Worm (Caenorhabditis elegans) whole organism, early embryonic: ENCODE measurements around the gene tam-1.

Experiments
- B0310.2 ChIP-seq: sonication (generic microtip); optimal IDR thresholded peaks from 2 replicates; lab custom pipeline; 2016; ENCODE audit warnings: mild to moderate bottlenecking, missing genetic modification characterization, missing compliant biosample characterization
- F13C5.2 ChIP-seq: sonication (generic microtip); optimal IDR thresholded peaks from 2 replicates; lab custom pipeline; 2017; ENCODE audit warnings: mild to moderate bottlenecking, missing genetic modification characterization, inconsistent platforms, missing compliant biosample characterization
- aly-1 ChIP-seq: sonication (generic microtip); optimal IDR thresholded peaks from 2 replicates; lab custom pipeline; 2016; ENCODE audit warnings: missing genetic modification characterization, missing compliant biosample characterization
- ama-1 ChIP-seq: fragments of 150-350 bp; optimal IDR thresholded peaks from 2 replicates; lab custom pipeline; 2014
- ceh-13 ChIP-seq: fragments of 200-800 bp; sonication (Bioruptor generic); optimal IDR thresholded peaks from 2 replicates; lab custom pipeline; 2018; ENCODE audit warnings: mild to moderate bottlenecking, missing genetic modification characterization, missing compliant biosample characterization
- ceh-36 ChIP-seq: sonication (generic microtip); optimal IDR thresholded peaks from 2 replicates; lab custom pipeline; 2016; ENCODE audit warnings: missing genetic modification characterization, inconsistent platforms, missing compliant biosample characterization
- ets-7 ChIP-seq: sonication (generic microtip); optimal IDR thresholded peaks from 2 replicates; lab custom pipeline; 2016; ENCODE audit warnings: missing genotype, missing genetic modification characterization, missing compliant biosample characterization
- flt-1 ChIP-seq: fragments of 200-800 bp; sonication (Bioruptor generic); IDR thresholded peaks from 2 replicates; pipeline ENCODE4 v1.3.6; 2022; ENCODE audit warnings: missing genetic modification characterization, missing compliant biosample characterization
- hmbx-1 ChIP-seq: sonication (generic microtip); optimal IDR thresholded peaks from 2 replicates; lab custom pipeline; 2016; ENCODE audit warnings: mild to moderate bottlenecking, missing genetic modification characterization, missing compliant biosample characterization
- hmg-4 ChIP-seq: fragments of 200-800 bp; sonication (Bioruptor generic); optimal IDR thresholded peaks from 2 replicates; lab custom pipeline; 2018; ENCODE audit warnings: mild to moderate bottlenecking, missing genetic modification characterization, missing compliant biosample characterization
- hnd-1 ChIP-seq: sonication (generic microtip); optimal IDR thresholded peaks from 2 replicates; lab custom pipeline; 2016; ENCODE audit warnings: missing genetic modification characterization, missing compliant biosample characterization
- pes-1 ChIP-seq: fragments of 200-800 bp; sonication (Bioruptor generic); IDR thresholded peaks from 2 replicates; pipeline ENCODE4 v1.3.6; 2022; ENCODE audit warnings: missing genetic modification reagents, missing genetic modification characterization, missing compliant biosample characterization
- scrt-1 ChIP-seq: fragments of 200-800 bp; sonication (Bioruptor generic); IDR thresholded peaks from 2 replicates; pipeline ENCODE4 v1.3.6; 2022; ENCODE audit warnings: missing genetic modification characterization, missing compliant biosample characterization
- sea-1 ChIP-seq: fragments of 200-800 bp; sonication (Bioruptor generic); conservative IDR thresholded peaks from 2 replicates; pipeline ENCODE4 v1.3.6; 2022; ENCODE audit warnings: missing genetic modification characterization, missing compliant biosample characterization
- tbx-11 ChIP-seq: fragments of 200-800 bp; sonication (Bioruptor generic); IDR thresholded peaks from 2 replicates; pipeline ENCODE4 v1.3.6; 2022; ENCODE audit warnings: missing genetic modification characterization, missing compliant biosample characterization
- tbx-37 ChIP-seq: fragments of 200-800 bp; sonication (Bioruptor generic); conservative IDR thresholded peaks from 2 replicates; pipeline ENCODE4 v1.3.6; 2022; ENCODE audit warnings: missing genetic modification reagents, missing genetic modification characterization, missing compliant biosample characterization
- tra-4 ChIP-seq: sonication (generic microtip); optimal IDR thresholded peaks from 2 replicates; lab custom pipeline; 2017; ENCODE audit warnings: missing genetic modification characterization, missing compliant biosample characterization

tam-1 gene

ce11 chrV:4934406-4934805 lies 28.5 kb downstream of the tam-1 start, which contains the start of gene catp-2:
Gene catp-2, plus strand, starts transcription at chrV:4934706.
- TF ChIP-seq sea-1 (GFP tag; lab: Robert Waterston, UW) (no peak), aly-1 (tag; lab: Kevin White, UChicago) (no peak), ets-7 (tag; lab: Kevin White, UChicago) (no peak), tbx-37 (GFP tag; lab: Robert Waterston, UW) (no peak), tra-4 (tag; lab: Kevin White, UChicago) (no peak), F13C5.2 (tag; lab: Kevin White, UChicago) (no peak), hmg-4 (GFP tag; lab: Kevin White, UChicago) (no peak), hmbx-1 (tag; lab: Kevin White, UChicago) (no peak), ceh-36 (tag; lab: Kevin White, UChicago) (no peak), pes-1 (no peak), ceh-13 (GFP tag; lab: Kevin White, UChicago) (no peak), ama-1 (lab: Kevin White, UChicago) (no peak), tbx-11 (GFP tag; lab: Robert Waterston, UW) (no peak), hnd-1 (tag; lab: Kevin White, UChicago) (no peak), scrt-1 (no peak)

ce11 chrV:4933268-4933667 lies 29.6 kb downstream of the tam-1 start:
- TF ChIP-seq hmbx-1 (tag; lab: Kevin White, UChicago): no peak
- TF ChIP-seq scrt-1: no peak
- TF ChIP-seq ceh-36 (tag; lab: Kevin White, UChicago): no peak
- TF ChIP-seq B0310.2 (tag; lab: Kevin White, UChicago): no peak
- TF ChIP-seq F13C5.2 (tag; lab: Kevin White, UChicago): no peak

ce11 chrV:4932814-4933213 lies 30.1 kb downstream of the tam-1 start, which contains the start of gene C02E7.10:
Gene C02E7.10, minus strand, starts transcription at chrV:4933045.
- TF ChIP-seq ceh-13 (GFP tag; lab: Kevin White, UChicago): no peak
- no peak for TF ChIP-seq hmbx-1 (tag; lab: Kevin White, UChicago)
- no peak for TF ChIP-seq flt-1 (GFP tag; lab: Robert Waterston, UW)

- TF ChIP-seq ceh-13 (GFP tag; lab: Kevin White, UChicago) (no peak), pes-1 (no peak), hnd-1 (tag; lab: Kevin White, UChicago) (no peak), hmg-4 (GFP tag; lab: Kevin White, UChicago) (no peak), ceh-36 (tag; lab: Kevin White, UChicago) (no peak)
These were observed 33.1 kb downstream of the tam-1 start, which contains the start of gene str-205 for ce11 chrV:4929842-4930241. Gene str-205, minus strand, starts transcription at chrV:4929942.

- TF ChIP-seq ama-1 (lab: Kevin White, UChicago) (no peak), tra-4 (tag; lab: Kevin White, UChicago) (no peak), scrt-1 (no peak), tbx-11 (GFP tag; lab: Robert Waterston, UW) (no peak), hmbx-1 (tag; lab: Kevin White, UChicago) (no peak), B0310.2 (tag; lab: Kevin White, UChicago) (no peak), ceh-36 (tag; lab: Kevin White, UChicago) (no peak), pes-1 (no peak), flt-1 (GFP tag; lab: Robert Waterston, UW) (no peak), aly-1 (tag; lab: Kevin White, UChicago) (no peak), F13C5.2 (tag; lab: Kevin White, UChicago) (no peak), ceh-13 (GFP tag; lab: Kevin White, UChicago) (no peak), hnd-1 (tag; lab: Kevin White, UChicago) (no peak), tbx-37 (GFP tag; lab: Robert Waterston, UW) (no peak), ets-7 (tag; lab: Kevin White, UChicago) (no peak)
These were observed 36.5 kb downstream of the tam-1 start, which contains the start of gene srh-21 for ce11 chrV:4926371-4926770. Gene srh-21, plus strand, starts transcription at chrV:4926671.

ce11 chrV:4924618-4925017 lies 38.3 kb downstream of the tam-1 start, which contains the start of gene srh-20:
Gene srh-20, plus strand, starts transcription at chrV:4924918.
- TF ChIP-seq B0310.2 (tag; lab: Kevin White, UChicago) (no peak), ceh-13 (GFP tag; lab: Kevin White, UChicago) (no peak), ama-1 (lab: Kevin White, UChicago) (no peak), sea-1 (GFP tag; lab: Robert Waterston, UW) (no peak), tbx-11 (GFP tag; lab: Robert Waterston, UW) (no peak), F13C5.2 (tag; lab: Kevin White, UChicago) (no peak), tra-4 (tag; lab: Kevin White, UChicago) (no peak), hnd-1 (tag; lab: Kevin White, UChicago) (no peak), scrt-1 (no peak), ceh-36 (tag; lab: Kevin White, UChicago) (no peak)

ce11 chrV:4922024-4922423 lies 40.9 kb downstream of the tam-1 start, which contains the start of gene srh-22:
Gene srh-22, plus strand, starts transcription at chrV:4922324.
- TF ChIP-seq F13C5.2 (tag; lab: Kevin White, UChicago) (no peak), aly-1 (tag; lab: Kevin White, UChicago) (no peak), ceh-13 (GFP tag; lab: Kevin White, UChicago) (no peak), pes-1 (no peak), tbx-11 (GFP tag; lab: Robert Waterston, UW) (no peak), tbx-37 (GFP tag; lab: Robert Waterston, UW) (no peak), tra-4 (tag; lab: Kevin White, UChicago) (no peak), ama-1 (lab: Kevin White, UChicago) (no peak)

ce11 chrV:4920690-4921152 lies 42.2 kb downstream of the tam-1 start, which contains the start of the genes C02E7.8 and srh-23:
Gene C02E7.8, minus strand, starts transcription at chrV:4920790.
Gene srh-23, plus strand, starts transcription at chrV:4921102.
- TF ChIP-seq hmbx-1 (tag; lab: Kevin White, UChicago) (no peak), hnd-1 (tag; lab: Kevin White, UChicago) (no peak), ceh-36 (tag; lab: Kevin White, UChicago) (no peak), scrt-1 (no peak), B0310.2 (tag; lab: Kevin White, UChicago) (no peak), tbx-37 (GFP tag; lab: Robert Waterston, UW) (no peak), pes-1 (no peak), aly-1 (tag; lab: Kevin White, UChicago) (no peak), hmg-4 (GFP tag; lab: Kevin White, UChicago) (no peak), ceh-13 (GFP tag; lab: Kevin White, UChicago) (no peak), flt-1 (GFP tag; lab: Robert Waterston, UW) (no peak), sea-1 (GFP tag; lab: Robert Waterston, UW) (no peak)
